Worm (Caenorhabditis elegans): ENCODE data around the gene C47E8.3.

Gene C47E8.3

DNA sequence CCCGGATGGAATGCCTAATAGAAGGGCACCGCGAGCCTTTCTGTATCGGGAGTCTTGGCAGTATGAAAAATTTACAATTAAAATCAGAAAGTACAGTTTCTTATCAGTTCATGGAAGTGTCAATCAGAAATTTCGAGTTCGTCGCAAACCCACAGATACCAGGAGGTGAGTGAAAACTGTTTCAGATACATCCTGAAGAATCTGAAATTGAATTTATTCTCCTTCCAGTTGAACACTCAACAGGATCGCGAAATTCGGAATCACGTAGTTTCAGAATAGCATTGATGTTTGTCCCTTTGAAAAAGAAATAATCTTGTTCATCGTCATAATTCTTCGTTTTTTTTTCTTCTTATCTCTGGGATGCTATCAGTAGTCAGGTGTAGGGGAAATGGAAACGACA is 36.0 kb downstream of the C47E8.3 start, which contains the start of gene fbxa-147:
Gene fbxa-147 (plus strand): TSS at position 386 of the 400 bp plus-strand sequence.
- no peak for TF ChIP-seq syd-9 (tag; optimal IDR thresholded peaks at IDR 0.05)
- TF ChIP-seq pha-4 (tag; optimal IDR thresholded peaks at IDR 0.05) = no peak
- TF ChIP-seq pha-2 (tag; optimal IDR thresholded peaks at IDR 0.05) = no peak
- no peak for TF ChIP-seq ama-1 (optimal IDR thresholded peaks at IDR 0.05)
- no peak for TF ChIP-seq che-1 (tag; optimal IDR thresholded peaks at IDR 0.05)
- TF ChIP-seq hlh-6 (tag; optimal IDR thresholded peaks at IDR 0.05) = no peak
- no peak for TF ChIP-seq T23F11.4 (GFP tag; optimal IDR thresholded peaks at IDR 0.05)
- TF ChIP-seq hlh-8 (tag; optimal IDR thresholded peaks at IDR 0.05) = no peak
- TF ChIP-seq C08G9.2 (tag; optimal IDR thresholded peaks at IDR 0.05) = no peak
- no peak for TF ChIP-seq ceh-9 (tag; optimal IDR thresholded peaks at IDR 0.05)
- TF ChIP-seq ceh-31 (tag; optimal IDR thresholded peaks at IDR 0.05) = no peak
- TF ChIP-seq madf-2 (tag; optimal IDR thresholded peaks at IDR 0.05) = no peak
- TF ChIP-seq Y22D7AL.16 (tag; optimal IDR thresholded peaks at IDR 0.05) = no peak
- no peak for TF ChIP-seq ttx-3 (tag; optimal IDR thresholded peaks at IDR 0.05)

ce11 chrV:14719491-14719890 is 39.4 kb downstream of the C47E8.3 start, which contains the start of gene R08A2.1:
Gene R08A2.1, minus strand, starts transcription at chrV:14719591.
- no peak for TF ChIP-seq C38D4.7 (GFP tag; optimal IDR thresholded peaks at IDR 0.05)
- TF ChIP-seq ceh-19 (GFP tag; optimal IDR thresholded peaks at IDR 0.05) = no peak

ce11 chrV:14723020-14723419 is 42.9 kb downstream of the C47E8.3 start, which contains the start of gene R08A2.7:
Gene R08A2.7, plus strand, starts transcription at chrV:14723320.
- TF ChIP-seq nhr-11 (tag; optimal IDR thresholded peaks at IDR 0.05) (no peak), ceh-31 (tag; optimal IDR thresholded peaks at IDR 0.05) (no peak), C08G9.2 (tag; optimal IDR thresholded peaks at IDR 0.05) (no peak), hlh-6 (tag; optimal IDR thresholded peaks at IDR 0.05) (no peak), C38D4.7 (GFP tag; optimal IDR thresholded peaks at IDR 0.05) (no peak), sox-2 (GFP tag; IDR thresholded peaks at IDR 0.05) (no peak), zip-5 (tag; optimal IDR thresholded peaks at IDR 0.05) (no peak), che-1 (tag; optimal IDR thresholded peaks at IDR 0.05) (no peak), T23F11.4 (GFP tag; optimal IDR thresholded peaks at IDR 0.05) (no peak), ahr-1 (tag; optimal IDR thresholded peaks at IDR 0.05) (no peak), pag-3 (tag; optimal IDR thresholded peaks at IDR 0.05; ENCODE audit: borderline replicate concordance) (no peak), ceh-6 (GFP tag; optimal IDR thresholded peaks at IDR 0.05) (no peak), ets-4 (tag; optimal IDR thresholded peaks at IDR 0.05) (no peak), hlh-15 (tag; optimal IDR thresholded peaks at IDR 0.05) (no peak), ceh-45 (GFP tag; IDR thresholded peaks at IDR 0.05) (no peak), mec-3 (tag; optimal IDR thresholded peaks at IDR 0.05; ENCODE audit: borderline replicate concordance) (no peak)

- TF ChIP-seq T23F11.4 (GFP tag; optimal IDR thresholded peaks at IDR 0.05) (no peak), odd-2 (tag; optimal IDR thresholded peaks at IDR 0.05) (no peak), unc-55 (GFP tag; optimal IDR thresholded peaks at IDR 0.05) (no peak), ztf-16 (tag; optimal IDR thresholded peaks at IDR 0.05) (no peak), hlh-15 (tag; optimal IDR thresholded peaks at IDR 0.05) (no peak), syd-9 (tag; optimal IDR thresholded peaks at IDR 0.05) (no peak), pag-3 (tag; optimal IDR thresholded peaks at IDR 0.05; ENCODE audit: borderline replicate concordance) (no peak), hlh-8 (tag; optimal IDR thresholded peaks at IDR 0.05) (no peak), ceh-14 (tag; optimal IDR thresholded peaks at IDR 0.05) (no peak), dmd-4 (tag; optimal IDR thresholded peaks at IDR 0.05; ENCODE audit: borderline replicate concordance) (no peak), tbx-2 (tag; optimal IDR thresholded peaks at IDR 0.05) (no peak), ceh-9 (tag; optimal IDR thresholded peaks at IDR 0.05) (no peak), elt-2 (tag; optimal IDR thresholded peaks at IDR 0.05) (no peak), unc-42 (tag; optimal IDR thresholded peaks at IDR 0.05) (no peak), F13H6.1 (tag; optimal IDR thresholded peaks at IDR 0.05) (no peak), pat-9 (tag; optimal IDR thresholded peaks at IDR 0.05) (no peak), ceh-30 (tag; optimal IDR thresholded peaks at IDR 0.05) (no peak)
Observed at ce11 chrV:14725409-14725808, 45.3 kb downstream of the C47E8.3 start.
